Fruit fly (Drosophila melanogaster): ENCODE data around the gene CG5004.
A peak's percentile ranks its signal among the peaks of the same experiment; 100 is the strongest.

The CG5004 gene

DNA sequence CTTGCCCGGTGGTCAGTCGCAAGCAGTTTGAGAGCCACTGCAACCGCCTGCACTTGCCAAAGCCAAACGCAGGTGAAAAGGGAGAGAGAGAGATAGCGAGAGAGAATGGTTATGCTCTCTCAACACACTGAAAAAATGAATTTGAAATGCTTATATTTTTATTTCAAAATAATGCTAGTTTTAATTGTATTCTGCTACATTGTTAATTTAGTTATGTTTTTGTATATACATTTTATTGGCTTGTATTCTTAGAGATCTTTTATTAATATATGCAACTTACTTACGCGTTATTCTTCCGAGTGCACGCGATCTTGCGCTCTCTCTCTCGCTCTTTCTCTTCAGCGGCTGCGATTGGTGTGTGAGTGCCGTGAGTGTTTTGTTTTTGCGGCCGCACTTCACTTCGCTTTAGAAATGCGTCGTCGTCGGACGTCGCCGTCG is 71.1 kb downstream of the CG5004 start (continued):
- TF ChIP-seq CG11247 (GFP tag; IDR thresholded peaks at IDR 0.05) (peak; percentile 98), CG16779 (GFP tag; IDR thresholded peaks at IDR 0.05) (peak; percentile 91), h (optimal IDR thresholded peaks at IDR 0.05) (no peak), Myb (GFP tag; optimal IDR thresholded peaks at IDR 0.05) (peak; percentile 22), CG9727 (GFP tag; optimal IDR thresholded peaks at IDR 0.05) (peak; percentile 99), bsh (GFP tag; optimal IDR thresholded peaks at IDR 0.05) (no peak), CG17361 (GFP tag; IDR thresholded peaks at IDR 0.05) (peak; percentile 96), Fer3 (tag; optimal IDR thresholded peaks at IDR 0.05) (peak; percentile 96), sqz (GFP tag; optimal IDR thresholded peaks at IDR 0.05) (peak; percentile 97), CG7928 (GFP tag; optimal IDR thresholded peaks at IDR 0.05) (peak; percentile 64), Hsf (GFP tag; optimal IDR thresholded peaks at IDR 0.05) (peak; percentile 79), twi (tag; optimal IDR thresholded peaks at IDR 0.05) (peak; percentile 22), Atf-2 (GFP tag; optimal IDR thresholded peaks at IDR 0.05) (no peak), toy (GFP tag; IDR thresholded peaks at IDR 0.05) (peak; percentile 96), Sry-δ (GFP tag; optimal IDR thresholded peaks at IDR 0.05) (peak; percentile 51), Abd-B (GFP tag; optimal IDR thresholded peaks at IDR 0.05) (no peak), Poxn (GFP tag; IDR thresholded peaks at IDR 0.05) (peak; percentile 52), CG7556 (GFP tag; optimal IDR thresholded peaks at IDR 0.05) (no peak), CG3407 (GFP tag; optimal IDR thresholded peaks at IDR 0.05) (no peak), gro (GFP tag; optimal IDR thresholded peaks at IDR 0.05) (peak; percentile 95), CG10366 (GFP tag; IDR thresholded peaks at IDR 0.05) (peak; percentile 98), ham (GFP tag; IDR thresholded peaks at IDR 0.05) (no peak), CG18262 (tag; optimal IDR thresholded peaks at IDR 0.05) (peak; percentile 99), rib (GFP tag; IDR thresholded peaks at IDR 0.05) (peak; percentile 96), sc (optimal IDR thresholded peaks at IDR 0.05) (no peak), sc (GFP tag; optimal IDR thresholded peaks at IDR 0.05) (no peak), repo (GFP tag; optimal IDR thresholded peaks at IDR 0.05) (peak; percentile 85), ara (GFP tag; IDR thresholded peaks at IDR 0.05) (peak; percentile 99), Lim3 (GFP tag; IDR thresholded peaks at IDR 0.05) (no peak), jigr1 (GFP tag; IDR thresholded peaks at IDR 0.05) (peak; percentile 97), fu2 (GFP tag; optimal IDR thresholded peaks at IDR 0.05) (no peak), pros (GFP tag; optimal IDR thresholded peaks at IDR 0.05) (peak; percentile 78), cas (GFP tag; IDR thresholded peaks at IDR 0.05) (peak; percentile 97), E2f2 (GFP tag; IDR thresholded peaks at IDR 0.05) (peak; percentile 82), CG14860 (GFP tag; IDR thresholded peaks at IDR 0.05; ENCODE audit: partially characterized antibody) (no peak), CG31441 (GFP tag; IDR thresholded peaks at IDR 0.05) (peak; percentile 94), ase (GFP tag; IDR thresholded peaks at IDR 0.05) (peak; percentile 98), Side (GFP tag; optimal IDR thresholded peaks at IDR 0.05) (peak; percentile 91), CG7372 (GFP tag; IDR thresholded peaks at IDR 0.05) (peak; percentile 98), seq (GFP tag; IDR thresholded peaks at IDR 0.05) (peak; percentile 92), Adf1 (GFP tag; IDR thresholded peaks at IDR 0.05) (no peak), klu (GFP tag; IDR thresholded peaks at IDR 0.05) (peak; percentile 97), odd (GFP tag; optimal IDR thresholded peaks at IDR 0.05) (peak; percentile 88), CG10147 (GFP tag; optimal IDR thresholded peaks at IDR 0.05) (peak; percentile 96), CG11695 (GFP tag; IDR thresholded peaks at IDR 0.05) (peak; percentile 99), CG30403 (GFP tag; optimal IDR thresholded peaks at IDR 0.05) (peak; percentile 14), slbo (GFP tag; IDR thresholded peaks at IDR 0.05) (no peak), ssp (GFP tag; IDR thresholded peaks at IDR 0.05) (peak; percentile 94), Eip74EF (GFP tag; optimal IDR thresholded peaks at IDR 0.05) (peak in 1 of 2 experiments; percentile 99), Chrac-16 (GFP tag; optimal IDR thresholded peaks at IDR 0.05) (no peak), CG4404 (GFP tag; IDR thresholded peaks at IDR 0.05) (peak; percentile 98), CG4282 (GFP tag; optimal IDR thresholded peaks at IDR 0.05) (peak; percentile 29), CG32767 (GFP tag; IDR thresholded peaks at IDR 0.05) (peak; percentile 89), fru (optimal IDR thresholded peaks at IDR 0.05) (no peak)

Measured in whole organism, embryonic.